Worm (Caenorhabditis elegans) whole organism, young adult: Measurements from ENCODE around the gene fbxb-24.

Source experiments
- B0019.2 ChIP-seq: fragments of 200-800 bp; sonication (Bioruptor generic); conservative IDR thresholded peaks from 2 replicates; pipeline ENCODE4 v1.3.6; 2022; ENCODE audit warnings: missing genetic modification reagents, missing genetic modification characterization, missing compliant biosample characterization
- C17E4.6 ChIP-seq: fragments of 200-800 bp; sonication (Bioruptor generic); IDR thresholded peaks from 2 replicates; pipeline ENCODE4 v1.3.6; 2022; ENCODE audit warnings: missing genetic modification reagents, missing genetic modification characterization, missing compliant biosample characterization
- F10E7.11 ChIP-seq: sonication (generic microtip); optimal IDR thresholded peaks from 2 replicates; lab custom pipeline; 2017; ENCODE audit warnings: mild to moderate bottlenecking, missing genetic modification characterization, moderate library complexity, missing compliant biosample characterization
- F22D6.2 ChIP-seq: sonication (generic microtip); optimal IDR thresholded peaks from 2 replicates; lab custom pipeline; 2016; ENCODE audit warnings: mild to moderate bottlenecking, missing genetic modification characterization, missing compliant biosample characterization
- F39B2.1 ChIP-seq: fragments of 200-800 bp; sonication (Bioruptor generic); IDR thresholded peaks from 2 replicates; pipeline ENCODE4 v1.3.6; 2022; ENCODE audit warnings: missing genetic modification reagents, missing genetic modification characterization, missing compliant biosample characterization
- F52B5.7 ChIP-seq: sonication (generic microtip); optimal IDR thresholded peaks from 2 replicates; lab custom pipeline; 2016; ENCODE audit warnings: mild to moderate bottlenecking, missing genetic modification characterization, missing compliant biosample characterization
- T26A5.8 ChIP-seq: sonication (generic microtip); optimal IDR thresholded peaks from 2 replicates; lab custom pipeline; 2016; ENCODE audit warnings: missing genetic modification characterization, missing compliant biosample characterization
- Y53F4B.3 ChIP-seq: fragments of 200-800 bp; sonication (Bioruptor generic); IDR thresholded peaks from 2 replicates; pipeline ENCODE4 v1.3.6; 2022; ENCODE audit warnings: missing genetic modification reagents, missing genetic modification characterization, missing compliant biosample characterization
- Y53G8AR.9 ChIP-seq: fragments of 200-800 bp; sonication (Bioruptor generic); conservative IDR thresholded peaks from 2 replicates; pipeline ENCODE4 v1.3.6; 2022; ENCODE audit warnings: missing genetic modification reagents, missing genetic modification characterization, missing compliant biosample characterization
- akir-1 ChIP-seq: fragments of 200-800 bp; sonication (Bioruptor generic); optimal IDR thresholded peaks from 2 replicates; lab custom pipeline; 2018; ENCODE audit warnings: mild to moderate bottlenecking, missing genetic modification characterization, moderate library complexity, missing compliant biosample characterization
- ama-1 ChIP-seq, 3 experiments: fragments of 150-350 bp in 1 of 3; sonication (generic microtip) in 2 of 3; optimal IDR thresholded peaks; 2 replicates each; lab custom pipeline; 2014 to 2018; ENCODE audit warnings: missing biosample characterization in 2 of 3, missing genetic modification characterization in 2 of 3, missing genetic modification reagents in 2 of 3
- aptf-2 ChIP-seq: fragments of 200-800 bp; sonication (Bioruptor generic); conservative IDR thresholded peaks from 2 replicates; pipeline ENCODE4 v1.3.6; 2022; ENCODE audit warnings: missing genetic modification reagents, missing genetic modification characterization, missing compliant biosample characterization
- attf-5 ChIP-seq: fragments of 200-800 bp; sonication (Bioruptor generic); optimal IDR thresholded peaks from 2 replicates; lab custom pipeline; 2018; ENCODE audit warnings: mild to moderate bottlenecking, missing genetic modification characterization, missing compliant biosample characterization
- bed-2 ChIP-seq: fragments of 200-800 bp; sonication (Bioruptor generic); IDR thresholded peaks from 2 replicates; pipeline ENCODE4 v1.3.6; 2022; ENCODE audit warnings: missing genetic modification reagents, missing genetic modification characterization, missing compliant biosample characterization
- ceh-40 ChIP-seq: fragments of 200-800 bp; sonication (Bioruptor generic); IDR thresholded peaks from 2 replicates; pipeline ENCODE4 v1.3.6; 2022; ENCODE audit warnings: missing genetic modification characterization, missing compliant biosample characterization
- ceh-91 ChIP-seq: fragments of 200-800 bp; sonication (Bioruptor generic); IDR thresholded peaks from 2 replicates; pipeline ENCODE4 v1.3.6; 2022; ENCODE audit warnings: missing genetic modification reagents, missing genetic modification characterization, missing compliant biosample characterization
- dpff-1 ChIP-seq: sonication (generic microtip); optimal IDR thresholded peaks from 2 replicates; lab custom pipeline; 2017; ENCODE audit warnings: mild to moderate bottlenecking, missing genetic modification characterization, missing compliant biosample characterization
- egl-18 ChIP-seq: fragments of 200-800 bp; sonication (Bioruptor generic); IDR thresholded peaks from 2 replicates; pipeline ENCODE4 v1.3.6; 2022; ENCODE audit warnings: missing genetic modification reagents, missing genetic modification characterization, missing compliant biosample characterization
- egl-44 ChIP-seq: fragments of 200-800 bp; sonication (Bioruptor generic); IDR thresholded peaks from 2 replicates; pipeline ENCODE4 v1.3.6; 2022; ENCODE audit warnings: missing genetic modification reagents, missing genetic modification characterization, missing compliant biosample characterization
- gei-17 ChIP-seq: fragments of 200-800 bp; sonication (Bioruptor generic); optimal IDR thresholded peaks from 2 replicates; lab custom pipeline; 2018; ENCODE audit warnings: mild to moderate bottlenecking, missing genetic modification characterization, missing compliant biosample characterization
- him-1 ChIP-seq: sonication (generic microtip); optimal IDR thresholded peaks from 2 replicates; lab custom pipeline; 2016; ENCODE audit warnings: missing genotype, missing genetic modification reagents, missing genetic modification characterization, missing compliant biosample characterization
- hmg-1.2 ChIP-seq: fragments of 200-800 bp; sonication (Bioruptor generic); IDR thresholded peaks from 2 replicates; pipeline ENCODE4 v1.3.6; 2022; ENCODE audit warnings: missing genetic modification reagents, missing genetic modification characterization, missing compliant biosample characterization
- hsf-1 ChIP-seq: fragments of 200-800 bp; sonication (Bioruptor generic); IDR thresholded peaks from 2 replicates; pipeline ENCODE4 v1.3.6; 2022; ENCODE audit warnings: missing genetic modification reagents, missing genetic modification characterization, missing compliant biosample characterization
- lsy-27 ChIP-seq: sonication (generic microtip); optimal IDR thresholded peaks from 2 replicates; lab custom pipeline; 2017; ENCODE audit warnings: missing genetic modification characterization, mild to moderate bottlenecking, missing compliant biosample characterization, antibody characterized with exemption, missing genotype, borderline replicate concordance; ENCODE audit not compliant: insufficient read depth
- madf-10 ChIP-seq: sonication (generic microtip); optimal IDR thresholded peaks from 2 replicates; lab custom pipeline; 2016; ENCODE audit warnings: mild to moderate bottlenecking, missing genetic modification characterization, missing compliant biosample characterization
- madf-6 ChIP-seq: fragments of 200-800 bp; sonication (Bioruptor generic); IDR thresholded peaks from 2 replicates; pipeline ENCODE4 v1.3.6; 2022; ENCODE audit warnings: missing genetic modification reagents, missing genetic modification characterization, missing compliant biosample characterization
- mcd-1 ChIP-seq: fragments of 200-800 bp; sonication (Bioruptor generic); IDR thresholded peaks from 2 replicates; pipeline ENCODE4 v1.3.6; 2022; ENCODE audit warnings: missing genetic modification reagents, missing genetic modification characterization, missing compliant biosample characterization
- mel-28 ChIP-seq: sonication (generic microtip); optimal IDR thresholded peaks from 2 replicates; lab custom pipeline; 2016; ENCODE audit warnings: borderline replicate concordance, mild to moderate bottlenecking, missing genetic modification characterization, missing compliant biosample characterization
- nfya-1 ChIP-seq: sonication (generic microtip); optimal IDR thresholded peaks from 2 replicates; lab custom pipeline; 2017; ENCODE audit warnings: antibody characterized with exemption, missing compliant biosample characterization, missing genetic modification characterization, borderline replicate concordance; ENCODE audit not compliant: insufficient read depth
- nfya-2 ChIP-seq: fragments of 200-800 bp; sonication (Bioruptor generic); IDR thresholded peaks from 2 replicates; pipeline ENCODE4 v1.3.6; 2022; ENCODE audit warnings: missing genetic modification reagents, missing genetic modification characterization, missing compliant biosample characterization
- nhr-80 ChIP-seq: sonication (generic microtip); optimal IDR thresholded peaks from 2 replicates; lab custom pipeline; 2016; ENCODE audit warnings: missing genetic modification characterization, missing compliant biosample characterization
- rcor-1 ChIP-seq: fragments of 200-800 bp; sonication (Bioruptor generic); IDR thresholded peaks from 2 replicates; pipeline ENCODE4 v1.3.6; 2022; ENCODE audit warnings: missing genetic modification reagents, missing genetic modification characterization, missing compliant biosample characterization
- rpc-1 ChIP-seq, 2 experiments: fragments of 150-350 bp in 1 of 2; sonication (generic microtip) in 1 of 2; optimal IDR thresholded peaks; 2 replicates each; lab custom pipeline; 2014 to 2018; ENCODE audit warnings: missing biosample characterization in 1 of 2, missing genetic modification characterization in 1 of 2, missing genetic modification reagents in 1 of 2, missing genotype in 1 of 2
- snpc-1.3 ChIP-seq: sonication (generic microtip); optimal IDR thresholded peaks from 2 replicates; lab custom pipeline; 2017; ENCODE audit warnings: missing genetic modification characterization, mild to moderate bottlenecking, missing compliant biosample characterization, antibody characterized with exemption, moderate library complexity, missing genotype, missing genetic modification reagents; ENCODE audit not compliant: insufficient read depth
- snpc-3.4 ChIP-seq: sonication (generic microtip); optimal IDR thresholded peaks from 2 replicates; lab custom pipeline; 2017; ENCODE audit warnings: missing genetic modification characterization, mild to moderate bottlenecking, missing compliant biosample characterization, antibody characterized with exemption, moderate library complexity, missing genotype, missing genetic modification reagents
- snpc-4 ChIP-seq, 5 experiments: fragments of 150-350 bp in 1 of 5; sonication (generic microtip) in 4 of 5; optimal IDR thresholded peaks; 2 replicates each; lab custom pipeline; 2014 to 2018; ENCODE audit warnings: missing genetic modification characterization in 5 of 5, missing biosample characterization in 3 of 5, antibody characterized with exemption in 2 of 5, mild to moderate bottlenecking in 2 of 5, missing compliant biosample characterization in 2 of 5, missing genotype in 2 of 5, moderate library complexity in 2 of 5, missing genetic modification reagents in 1 of 5
- somi-1 ChIP-seq: fragments of 200-800 bp; sonication (Bioruptor generic); optimal IDR thresholded peaks from 2 replicates; lab custom pipeline; 2018; ENCODE audit warnings: mild to moderate bottlenecking, missing genetic modification characterization, missing compliant biosample characterization
- tbx-9 ChIP-seq: sonication (generic microtip); optimal IDR thresholded peaks from 2 replicates; lab custom pipeline; 2016; ENCODE audit warnings: borderline replicate concordance, missing genetic modification characterization, inconsistent platforms, missing compliant biosample characterization
- unc-130 ChIP-seq: sonication (generic microtip); optimal IDR thresholded peaks from 2 replicates; lab custom pipeline; 2016; ENCODE audit warnings: missing genetic modification reagents, missing genetic modification characterization, missing compliant biosample characterization
- zfh-2 ChIP-seq: fragments of 200-800 bp; sonication (Bioruptor generic); conservative IDR thresholded peaks from 2 replicates; pipeline ENCODE4 v1.3.6; 2022; ENCODE audit warnings: missing genetic modification reagents, missing genetic modification characterization, missing compliant biosample characterization
- zim-3 ChIP-seq: sonication (generic microtip); optimal IDR thresholded peaks from 2 replicates; lab custom pipeline; 2017; ENCODE audit warnings: mild to moderate bottlenecking, missing genetic modification characterization, moderate library complexity, missing compliant biosample characterization
- ztf-18 ChIP-seq: sonication (generic microtip); optimal IDR thresholded peaks from 2 replicates; lab custom pipeline; 2016; ENCODE audit warnings: missing genotype, mild to moderate bottlenecking, missing genetic modification characterization, missing compliant biosample characterization
- ztf-25 ChIP-seq: fragments of 200-800 bp; sonication (Bioruptor generic); IDR thresholded peaks from 2 replicates; pipeline ENCODE4 v1.3.6; 2022; ENCODE audit warnings: missing genetic modification reagents, missing genetic modification characterization, missing compliant biosample characterization
- ztf-26 ChIP-seq: sonication (generic microtip); optimal IDR thresholded peaks from 2 replicates; lab custom pipeline; 2017; ENCODE audit warnings: missing genetic modification characterization, missing compliant biosample characterization
- ztf-3 ChIP-seq: fragments of 200-800 bp; sonication (Bioruptor generic); optimal IDR thresholded peaks from 2 replicates; lab custom pipeline; 2018; ENCODE audit warnings: mild to moderate bottlenecking, missing genetic modification characterization, missing compliant biosample characterization

Gene fbxb-24

DNA sequence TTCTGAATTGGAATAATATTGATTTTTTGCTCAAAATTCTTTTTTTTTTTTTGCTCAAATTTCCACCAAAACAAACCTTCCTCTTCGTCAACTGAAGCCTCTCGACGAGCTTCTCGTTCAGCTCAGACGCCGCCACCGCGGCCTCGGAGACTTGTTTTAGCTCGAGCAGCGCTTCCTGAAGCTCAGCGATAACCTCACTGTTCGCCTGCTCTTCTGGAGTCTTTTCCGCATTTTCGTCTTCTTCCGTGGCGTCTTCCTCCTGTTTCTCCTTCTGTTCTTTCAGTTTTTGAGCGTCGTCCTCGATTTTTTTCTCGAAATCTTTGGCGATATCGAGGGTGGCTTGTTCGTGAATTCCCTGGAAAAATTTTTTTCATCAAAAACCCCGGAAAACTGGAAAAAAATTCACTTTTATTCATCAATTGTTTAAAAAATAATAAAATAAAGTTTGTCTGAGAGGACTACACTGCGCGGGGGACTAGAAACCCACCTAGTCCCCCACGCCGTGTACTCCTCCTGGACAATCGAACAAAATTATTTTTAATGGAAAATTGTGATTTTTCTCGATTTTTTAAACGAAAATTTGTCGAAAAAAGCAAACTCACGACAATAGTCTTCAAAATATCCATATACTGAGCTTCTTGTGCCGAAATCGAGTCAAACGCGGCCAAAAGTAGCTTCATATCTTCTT, 37.4 kb downstream of the fbxb-24 start (continued):
- TF ChIP-seq unc-130 (GFP tag; lab: Kevin White, UChicago) (peak; percentile 91), ceh-91 (GFP tag; lab: Robert Waterston, UW) (peak; percentile 46; the same call in 1 of the 2 replicates), snpc-3.4 (tag; lab: Kevin White, UChicago) (peak; percentile 58), attf-5 (GFP tag; lab: Kevin White, UChicago) (no peak), bed-2 (peak; percentile 35; the same call in 1 of the 2 replicates), nfya-1 (tag; lab: Kevin White, UChicago) (no peak), F10E7.11 (tag; lab: Kevin White, UChicago) (peak; percentile 60), rpc-1 (optimal IDR thresholded peaks at IDR 0.05; lab: Kevin White, UChicago) (no peak), rpc-1 (tag; optimal IDR thresholded peaks at IDR 0.05; lab: Kevin White, UChicago) (no peak), aptf-2 (0 out of 2 replicates have a peak, but pooled peaks have one; percentile 30), Y53F4B.3 (GFP tag; lab: Robert Waterston, UW) (no peak), zfh-2 (peak; percentile 58; the same call in 1 of the 2 replicates), T26A5.8 (tag; lab: Kevin White, UChicago) (no peak), B0019.2 (GFP tag; lab: Robert Waterston, UW) (0 out of 2 replicates have a peak, but pooled peaks have one; percentile 43), hmg-1.2 (GFP tag; lab: Robert Waterston, UW) (no peak), madf-6 (GFP tag; lab: Robert Waterston, UW) (peak; percentile 72), dpff-1 (tag; lab: Kevin White, UChicago) (no peak), nfya-2 (GFP tag; lab: Robert Waterston, UW) (0 out of 2 replicates have a peak, but pooled peaks have one; percentile 63), F39B2.1 (GFP tag; lab: Robert Waterston, UW) (no peak), snpc-1.3 (no peak), gei-17 (peak; percentile 6), mcd-1 (GFP tag; lab: Robert Waterston, UW) (peak; percentile 79), ceh-40 (GFP tag; lab: Robert Waterston, UW) (0 out of 2 replicates have a peak, but pooled peaks have one; percentile 24), rcor-1 (peak; percentile 82), C17E4.6 (GFP tag; lab: Robert Waterston, UW) (no peak), tbx-9 (no peak), snpc-4 (GFP tag; optimal IDR thresholded peaks at IDR 0.05; lab: Kevin White, UChicago) (no peak), snpc-4 (tag; optimal IDR thresholded peaks at IDR 0.05; lab: Kevin White, UChicago) (peak in 1 of 4 experiments; percentile 44), mel-28 (tag; lab: Kevin White, UChicago) (no peak), ama-1 (optimal IDR thresholded peaks at IDR 0.05; lab: Kevin White, UChicago) (no peak), ama-1 (GFP tag; optimal IDR thresholded peaks at IDR 0.05; lab: Kevin White, UChicago) (no peak), somi-1 (no peak), F52B5.7 (tag; lab: Kevin White, UChicago) (peak; percentile 5), hsf-1 (GFP tag; lab: Robert Waterston, UW) (peak; percentile 57; the same call in 1 of the 2 replicates), F22D6.2 (tag; lab: Kevin White, UChicago) (peak; percentile 49), nhr-80 (tag; lab: Kevin White, UChicago) (no peak), lsy-27 (no peak), zim-3 (tag; lab: Kevin White, UChicago) (peak; percentile 74), ztf-18 (tag; lab: Kevin White, UChicago) (peak; percentile 0), him-1 (peak; percentile 51), ztf-3 (GFP tag; lab: Kevin White, UChicago) (no peak), madf-10 (tag; lab: Kevin White, UChicago) (peak; percentile 51), akir-1 (GFP tag; lab: Kevin White, UChicago) (peak; percentile 43), ztf-25 (GFP tag; lab: Robert Waterston, UW) (no peak; the same call in 1 of the 2 replicates), egl-44 (GFP tag; lab: Robert Waterston, UW) (no peak), Y53G8AR.9 (GFP tag; lab: Robert Waterston, UW) (no peak), egl-18 (GFP tag; lab: Robert Waterston, UW) (0 out of 2 replicates have a peak, but pooled peaks have one; percentile 57), ztf-26 (tag; lab: Kevin White, UChicago) (peak; percentile 37)
